Worm (Caenorhabditis elegans) whole organism, early embryonic: Measurements from ENCODE around the gene C36C5.14.

Source experiments
- ama-1 ChIP-seq: fragments of 150-350 bp; optimal IDR thresholded peaks from 2 replicates; lab custom pipeline; 2014
- ceh-36 ChIP-seq: sonication (generic microtip); optimal IDR thresholded peaks from 2 replicates; lab custom pipeline; 2016; ENCODE audit warnings: missing genetic modification characterization, inconsistent platforms, missing compliant biosample characterization
- ets-7 ChIP-seq: sonication (generic microtip); optimal IDR thresholded peaks from 2 replicates; lab custom pipeline; 2016; ENCODE audit warnings: missing genotype, missing genetic modification characterization, missing compliant biosample characterization
- hmbx-1 ChIP-seq: sonication (generic microtip); optimal IDR thresholded peaks from 2 replicates; lab custom pipeline; 2016; ENCODE audit warnings: mild to moderate bottlenecking, missing genetic modification characterization, missing compliant biosample characterization
- hmg-4 ChIP-seq: fragments of 200-800 bp; sonication (Bioruptor generic); optimal IDR thresholded peaks from 2 replicates; lab custom pipeline; 2018; ENCODE audit warnings: mild to moderate bottlenecking, missing genetic modification characterization, missing compliant biosample characterization
- hnd-1 ChIP-seq: sonication (generic microtip); optimal IDR thresholded peaks from 2 replicates; lab custom pipeline; 2016; ENCODE audit warnings: missing genetic modification characterization, missing compliant biosample characterization
- sea-1 ChIP-seq: fragments of 200-800 bp; sonication (Bioruptor generic); conservative IDR thresholded peaks from 2 replicates; pipeline ENCODE4 v1.3.6; 2022; ENCODE audit warnings: missing genetic modification characterization, missing compliant biosample characterization
- tbx-37 ChIP-seq: fragments of 200-800 bp; sonication (Bioruptor generic); conservative IDR thresholded peaks from 2 replicates; pipeline ENCODE4 v1.3.6; 2022; ENCODE audit warnings: missing genetic modification reagents, missing genetic modification characterization, missing compliant biosample characterization

DNA sequence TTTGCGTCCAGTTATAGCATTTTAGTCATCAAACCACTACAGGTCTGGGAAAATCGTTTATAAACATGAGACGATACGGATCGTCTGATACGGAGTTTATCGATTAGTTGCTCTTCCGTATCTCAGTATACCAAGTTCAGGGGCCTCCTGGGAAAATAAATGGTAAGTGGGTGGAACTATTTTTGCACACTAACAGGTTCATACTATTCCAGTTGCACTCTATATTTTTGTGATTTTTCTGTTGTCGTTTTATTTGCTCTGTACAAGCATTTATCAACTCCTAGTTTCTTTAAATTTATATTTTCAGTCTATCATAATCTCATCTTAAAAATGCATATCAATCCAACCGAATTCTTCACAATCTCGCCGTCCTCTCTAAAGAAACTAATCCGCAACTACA lies 50.4 kb downstream of the C36C5.14 start, which contains the start of gene Y73C8C.3:
- TF ChIP-seq ama-1 (no peak), tbx-37 (no peak), ceh-36 (tag; lab: Kevin White, UChicago) (no peak), ets-7 (tag; lab: Kevin White, UChicago) (no peak), hmbx-1 (tag; lab: Kevin White, UChicago) (no peak), sea-1 (GFP tag; lab: Robert Waterston, UW) (no peak), hnd-1 (tag; lab: Kevin White, UChicago) (no peak), hmg-4 (GFP tag; lab: Kevin White, UChicago) (no peak)
